Fruit fly (Drosophila melanogaster) whole organism, adult: Measurements from ENCODE around the gene Fdx1.

Experiments
- Hr96 ChIP-seq: fragments of 200-800 bp; sonication (Bioruptor generic); optimal IDR thresholded peaks from 2 replicates; lab custom pipeline; 2016; ENCODE audit warnings: missing biosample characterization, missing genetic modification characterization
- tj ChIP-seq: fragments of 200-800 bp; sonication (Bioruptor generic); optimal IDR thresholded peaks from 3 replicates; lab custom pipeline; 2017; ENCODE audit warnings: missing biosample characterization, mild to moderate bottlenecking, missing genetic modification characterization, moderate library complexity

dm6 chr3L:9398028-9398427 is 27.0 kb upstream of the Fdx1 start:
- TF ChIP-seq Hr96 (no peak), tj (no peak)
